Worm (Caenorhabditis elegans): ENCODE data around the gene C36C5.15.

ce11 chrV:3146932-3147331, 21.6 kb downstream of the C36C5.15 start, which contains the start of gene srab-11:
- TF ChIP-seq skn-1 (tag; optimal IDR thresholded peaks at IDR 0.05), result no peak
- no peak for TF ChIP-seq unc-39 (tag; optimal IDR thresholded peaks at IDR 0.05)
- no peak for TF ChIP-seq ZK546.5 (tag; optimal IDR thresholded peaks at IDR 0.05)
- TF ChIP-seq nhr-77 (tag; optimal IDR thresholded peaks at IDR 0.05), result no peak
- no peak for TF ChIP-seq aly-2 (tag; optimal IDR thresholded peaks at IDR 0.05)
- TF ChIP-seq mxl-2 (GFP tag; conservative IDR thresholded peaks at IDR 0.05), result no peak
- TF ChIP-seq nhr-25 (tag; optimal IDR thresholded peaks at IDR 0.05; ENCODE audit: borderline replicate concordance, insufficient read depth), result no peak
- no peak for TF ChIP-seq nhr-10 (tag; optimal IDR thresholded peaks at IDR 0.05)
- TF ChIP-seq zag-1 (tag; optimal IDR thresholded peaks at IDR 0.05), result no peak

All from whole organism, L4 larva.